Fruit fly (Drosophila melanogaster) whole organism, embryonic: ENCODE results near the gene CG10345.

Source experiments
- Asciz ChIP-seq: fragments of 200-800 bp; sonication (Bioruptor generic); optimal IDR thresholded peaks from 2 replicates; lab custom pipeline; 2017; ENCODE audit warnings: missing biosample characterization, mild to moderate bottlenecking, missing genetic modification characterization, missing genetic modification reagents
- CG10274 ChIP-seq: fragments of 200-800 bp; sonication (Bioruptor generic); optimal IDR thresholded peaks from 3 replicates; lab custom pipeline; 2017; ENCODE audit warnings: missing biosample characterization, mild to moderate bottlenecking, missing genetic modification characterization
- CG11696 ChIP-seq: fragments of 200-800 bp; sonication (Bioruptor generic); IDR thresholded peaks from 2 replicates; pipeline ENCODE4 v1.3.6; 2022; ENCODE audit warnings: missing biosample characterization, missing genetic modification characterization
- CG13287 ChIP-seq: fragments of 200-800 bp; sonication (Bioruptor generic); IDR thresholded peaks from 2 replicates; pipeline ENCODE4 v1.3.6; 2022; ENCODE audit warnings: missing biosample characterization, missing genetic modification characterization; ENCODE audit not compliant: partially characterized antibody
- CG13624 ChIP-seq: fragments of 200-800 bp; sonication (Bioruptor generic); optimal IDR thresholded peaks from 2 replicates; lab custom pipeline; 2016; ENCODE audit warnings: missing biosample characterization, missing genetic modification characterization
- CG14860 ChIP-seq: fragments of 200-800 bp; sonication (Bioruptor generic); IDR thresholded peaks from 3 replicates; pipeline ENCODE4 v1.3.6; 2022; ENCODE audit warnings: missing biosample characterization, missing genetic modification characterization; ENCODE audit not compliant: partially characterized antibody
- CG14965 ChIP-seq: fragments of 200-800 bp; sonication (Bioruptor generic); optimal IDR thresholded peaks from 2 replicates; lab custom pipeline; 2016; ENCODE audit warnings: missing biosample characterization, missing genetic modification characterization, borderline replicate concordance
- CG15601 ChIP-seq: fragments of 200-800 bp; sonication (Bioruptor generic); optimal IDR thresholded peaks from 3 replicates; lab custom pipeline; 2019; ENCODE audit warnings: missing biosample characterization, mild to moderate bottlenecking, missing genetic modification characterization, moderate library complexity
- CG1602 ChIP-seq: fragments of 200-800 bp; sonication (Bioruptor generic); optimal IDR thresholded peaks from 3 replicates; lab custom pipeline; 2016; ENCODE audit warnings: missing biosample characterization, missing genetic modification characterization
- CG1603 ChIP-seq: fragments of 200-800 bp; sonication (Bioruptor generic); optimal IDR thresholded peaks from 2 replicates; lab custom pipeline; 2019; ENCODE audit warnings: missing biosample characterization, mild to moderate bottlenecking, missing genetic modification characterization, moderate library complexity
- CG16779 ChIP-seq: fragments of 200-800 bp; sonication (Bioruptor generic); IDR thresholded peaks from 2 replicates; pipeline ENCODE4 v1.3.6; 2022; ENCODE audit warnings: missing biosample characterization, missing genetic modification characterization
- CG18011 ChIP-seq: fragments of 200-800 bp; sonication (Bioruptor generic); optimal IDR thresholded peaks from 2 replicates; lab custom pipeline; 2017; ENCODE audit warnings: missing biosample characterization, missing genetic modification characterization, mild to moderate bottlenecking, moderate library complexity, missing genotype
- CG18619 ChIP-seq: fragments of 200-800 bp; sonication (Bioruptor generic); optimal IDR thresholded peaks from 3 replicates; lab custom pipeline; 2017; ENCODE audit warnings: missing biosample characterization, mild to moderate bottlenecking, missing genetic modification characterization
- CG2712 ChIP-seq: fragments of 200-800 bp; optimal IDR thresholded peaks from 3 replicates; lab custom pipeline; 2019; ENCODE audit warnings: missing biosample characterization, mild to moderate bottlenecking, missing genetic modification characterization, moderate library complexity
- CG30431 ChIP-seq: fragments of 200-800 bp; sonication (Bioruptor generic); optimal IDR thresholded peaks from 2 replicates; lab custom pipeline; 2017; ENCODE audit warnings: missing biosample characterization, missing genetic modification characterization
- CG32772 ChIP-seq: fragments of 200-800 bp; sonication (Bioruptor generic); IDR thresholded peaks from 2 replicates; pipeline ENCODE4 v1.3.6; 2022; ENCODE audit warnings: missing biosample characterization, missing genetic modification characterization
- CG3847 ChIP-seq: fragments of 200-800 bp; sonication (Bioruptor generic); IDR thresholded peaks from 2 replicates; pipeline ENCODE4 v1.3.6; 2022; ENCODE audit warnings: missing biosample characterization, missing genetic modification characterization
- CG4707 ChIP-seq: fragments of 200-800 bp; sonication (Bioruptor generic); optimal IDR thresholded peaks from 2 replicates; lab custom pipeline; 2018; ENCODE audit warnings: missing biosample characterization, mild to moderate bottlenecking, missing genetic modification characterization, moderate library complexity
- CG6175 ChIP-seq: fragments of 200-800 bp; sonication (Bioruptor generic); IDR thresholded peaks from 3 replicates; pipeline ENCODE4 v1.3.6; 2022; ENCODE audit warnings: missing biosample characterization, missing genetic modification characterization
- CG6791 ChIP-seq: fragments of 200-800 bp; sonication (Bioruptor generic); IDR thresholded peaks from 3 replicates; pipeline ENCODE4 v1.3.6; 2022; ENCODE audit warnings: missing biosample characterization, missing genetic modification characterization; ENCODE audit not compliant: partially characterized antibody
- CG6854 ChIP-seq: fragments of 200-800 bp; sonication (Bioruptor generic); optimal IDR thresholded peaks from 3 replicates; lab custom pipeline; 2017; ENCODE audit warnings: missing biosample characterization, mild to moderate bottlenecking, missing genetic modification characterization
- CG7963 ChIP-seq: fragments of 200-800 bp; sonication (Bioruptor generic); IDR thresholded peaks from 3 replicates; pipeline ENCODE4 v1.3.6; 2022; ENCODE audit warnings: missing biosample characterization, missing genetic modification characterization; ENCODE audit not compliant: partially characterized antibody
- CG8089 ChIP-seq: fragments of 200-800 bp; sonication (Bioruptor generic); optimal IDR thresholded peaks from 3 replicates; lab custom pipeline; 2016; ENCODE audit warnings: missing biosample characterization, missing genetic modification characterization
- CG8765 ChIP-seq: fragments of 200-800 bp; sonication (Bioruptor generic); IDR thresholded peaks from 2 replicates; pipeline ENCODE4 v1.3.6; 2022; ENCODE audit warnings: missing biosample characterization, missing genetic modification characterization
- CG8924 ChIP-seq: fragments of 200-800 bp; optimal IDR thresholded peaks from 3 replicates; lab custom pipeline; 2019; ENCODE audit warnings: missing biosample characterization, mild to moderate bottlenecking, missing genetic modification characterization, moderate library complexity
- Dip2 ChIP-seq: fragments of 200-800 bp; sonication (Bioruptor generic); IDR thresholded peaks from 2 replicates; pipeline ENCODE4 v1.3.6; 2022; ENCODE audit warnings: missing biosample characterization, missing genetic modification characterization
- Dip3 ChIP-seq: fragments of 200-800 bp; sonication (Bioruptor generic); optimal IDR thresholded peaks from 3 replicates; lab custom pipeline; 2016; ENCODE audit warnings: missing biosample characterization, missing genetic modification characterization
- Doc3 ChIP-seq: fragments of 200-800 bp; sonication (Bioruptor generic); IDR thresholded peaks from 3 replicates; pipeline ENCODE4 v1.3.6; 2022; ENCODE audit warnings: missing biosample characterization, missing genetic modification characterization; ENCODE audit not compliant: partially characterized antibody
- Fer1 ChIP-seq: fragments of 200-800 bp; sonication (Bioruptor generic); optimal IDR thresholded peaks from 2 replicates; lab custom pipeline; 2017; ENCODE audit warnings: missing biosample characterization, mild to moderate bottlenecking, missing genetic modification characterization
- Mad ChIP-seq: fragments of 200-800 bp; sonication (Bioruptor generic); optimal IDR thresholded peaks from 2 replicates; lab custom pipeline; 2016; ENCODE audit warnings: missing biosample characterization, missing genetic modification characterization
- NC2α ChIP-seq: fragments of 200-800 bp; sonication (Bioruptor generic); optimal IDR thresholded peaks from 2 replicates; lab custom pipeline; 2016; ENCODE audit warnings: missing biosample characterization, missing genetic modification characterization
- PHDP ChIP-seq: fragments of 200-800 bp; sonication (Bioruptor generic); optimal IDR thresholded peaks from 3 replicates; lab custom pipeline; 2018; ENCODE audit warnings: missing biosample characterization, mild to moderate bottlenecking, missing genetic modification characterization, moderate library complexity
- Pdp1 ChIP-seq, 2 experiments: fragments of 200-800 bp; sonication (Bioruptor generic); optimal IDR thresholded peaks; 3 replicates each; lab custom pipeline; 2016; ENCODE audit warnings: missing biosample characterization in 2 of 2, missing genetic modification characterization in 2 of 2, mild to moderate bottlenecking in 1 of 2, moderate library complexity in 1 of 2
- Poxn ChIP-seq: fragments of 200-800 bp; sonication (Bioruptor generic); IDR thresholded peaks from 2 replicates; pipeline ENCODE4 v1.3.6; 2022; ENCODE audit warnings: missing biosample characterization, missing genetic modification characterization
- Ravus ChIP-seq: fragments of 200-800 bp; sonication (Bioruptor generic); IDR thresholded peaks from 2 replicates; pipeline ENCODE4 v1.3.6; 2022; ENCODE audit warnings: missing biosample characterization, missing genetic modification characterization
- bowl ChIP-seq: fragments of 200-800 bp; sonication (Bioruptor generic); IDR thresholded peaks from 2 replicates; pipeline ENCODE4 v1.3.6; 2022; ENCODE audit warnings: missing biosample characterization, missing genetic modification characterization
- crol ChIP-seq: fragments of 200-800 bp; sonication (Bioruptor generic); IDR thresholded peaks from 2 replicates; pipeline ENCODE4 v1.3.6; 2022; ENCODE audit warnings: missing biosample characterization, missing genetic modification characterization
- crp ChIP-seq, 2 experiments: fragments of 200-800 bp; sonication (Bioruptor generic); optimal IDR thresholded peaks; 2 replicates in 1 of 2; 3 replicates in 1 of 2; lab custom pipeline; 2017; ENCODE audit warnings: missing biosample characterization in 2 of 2, missing genetic modification characterization in 2 of 2, mild to moderate bottlenecking in 1 of 2, moderate library complexity in 1 of 2
- dimm ChIP-seq: fragments of 200-800 bp; sonication (Bioruptor generic); IDR thresholded peaks from 2 replicates; pipeline ENCODE4 v1.3.6; 2022; ENCODE audit warnings: missing biosample characterization, missing genetic modification characterization
- esg ChIP-seq: fragments of 200-800 bp; sonication (Bioruptor generic); conservative IDR thresholded peaks from 2 replicates; pipeline ENCODE4 v1.3.6; 2022; ENCODE audit warnings: missing biosample characterization, missing genetic modification characterization
- ftz-f1 ChIP-seq: fragments of 200-800 bp; sonication (Bioruptor generic); optimal IDR thresholded peaks from 2 replicates; lab custom pipeline; 2016; ENCODE audit warnings: missing biosample characterization, missing genetic modification characterization
- gsb-n ChIP-seq: fragments of 200-800 bp; sonication (Bioruptor generic); optimal IDR thresholded peaks from 3 replicates; lab custom pipeline; 2018; ENCODE audit warnings: missing biosample characterization, mild to moderate bottlenecking, missing genetic modification characterization
- hb ChIP-seq: fragments of 200-800 bp; sonication (Bioruptor generic); IDR thresholded peaks from 3 replicates; pipeline ENCODE4 v1.3.6; 2022; ENCODE audit warnings: missing biosample characterization, missing genetic modification characterization; ENCODE audit not compliant: partially characterized antibody
- hth ChIP-seq: fragments of >200 bp; optimal IDR thresholded peaks from 2 replicates; lab custom pipeline; 2017; ENCODE audit warnings: inconsistent platforms
- p53 ChIP-seq: fragments of 200-800 bp; sonication (Bioruptor generic); optimal IDR thresholded peaks from 2 replicates; lab custom pipeline; 2016; ENCODE audit warnings: missing biosample characterization, missing genetic modification characterization
- pros ChIP-seq: fragments of 200-800 bp; sonication (Bioruptor generic); optimal IDR thresholded peaks from 3 replicates; lab custom pipeline; 2019; ENCODE audit warnings: missing biosample characterization, mild to moderate bottlenecking, missing genetic modification characterization, moderate library complexity
- pzg ChIP-seq: fragments of 200-800 bp; sonication (Bioruptor generic); optimal IDR thresholded peaks from 3 replicates; lab custom pipeline; 2018; ENCODE audit warnings: missing biosample characterization, mild to moderate bottlenecking, missing genetic modification characterization, moderate library complexity
- rib ChIP-seq: fragments of 200-800 bp; sonication (Bioruptor generic); IDR thresholded peaks from 2 replicates; pipeline ENCODE4 v1.3.6; 2022; ENCODE audit warnings: missing biosample characterization, missing genetic modification characterization
- sima ChIP-seq: fragments of 200-800 bp; sonication (Bioruptor generic); optimal IDR thresholded peaks from 2 replicates; lab custom pipeline; 2016; ENCODE audit warnings: missing biosample characterization, missing genetic modification characterization
- ssp ChIP-seq: fragments of 200-800 bp; sonication (Bioruptor generic); IDR thresholded peaks from 2 replicates; pipeline ENCODE4 v1.3.6; 2022; ENCODE audit warnings: missing biosample characterization, missing genetic modification characterization
- tin ChIP-seq: fragments of 200-800 bp; sonication (Bioruptor generic); optimal IDR thresholded peaks from 3 replicates; lab custom pipeline; 2016; ENCODE audit warnings: missing biosample characterization, missing genetic modification characterization
- tx ChIP-seq: fragments of 200-800 bp; sonication (Bioruptor generic); optimal IDR thresholded peaks from 2 replicates; lab custom pipeline; 2016; ENCODE audit warnings: missing biosample characterization, missing genetic modification characterization

The CG10345 gene

DNA sequence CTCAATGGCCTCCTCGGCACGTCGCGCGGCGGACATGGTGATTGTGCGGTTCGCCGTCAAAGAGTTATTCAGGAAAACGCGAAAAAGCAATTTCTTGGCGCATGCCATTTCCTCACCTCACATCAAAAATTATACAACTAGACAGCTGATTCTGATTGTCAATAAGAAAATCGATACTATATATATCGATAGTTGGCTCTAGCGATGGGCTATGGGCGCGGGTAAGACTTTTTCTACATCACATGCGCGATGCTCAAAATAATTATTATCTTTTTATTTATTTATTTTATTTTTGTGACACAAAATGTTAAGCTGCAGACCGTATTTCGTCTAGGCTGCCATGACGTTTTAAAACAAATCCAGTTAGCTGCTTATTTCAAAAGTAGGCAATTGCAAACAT is 9.6 kb upstream of the CG10345 start, which contains the start of gene CG10340 (continued):
- TF ChIP-seq pros (no peak), Asciz (GFP tag; lab: Kevin White, UChicago) (no peak), hth (no peak), ssp (GFP tag; lab: Robert Waterston, UW) (no peak), CG13624 (no peak), CG1603 (tag; lab: Kevin White, UChicago) (no peak), NC2α (GFP tag; lab: Kevin White, UChicago) (no peak), CG10274 (GFP tag; lab: Kevin White, UChicago) (no peak), hb (GFP tag; lab: Robert Waterston, UW) (peak; percentile 65), tin (GFP tag; lab: Kevin White, UChicago) (peak; percentile 33), CG1602 (GFP tag; lab: Kevin White, UChicago) (no peak), Poxn (no peak), Doc3 (GFP tag; lab: Robert Waterston, UW) (peak; percentile 74), CG2712 (tag; lab: Kevin White, UChicago) (no peak), CG7963 (GFP tag; lab: Robert Waterston, UW) (peak; percentile 53; the same call in 1 of the 3 replicates), CG3847 (no peak), CG15601 (tag; lab: Kevin White, UChicago) (peak; percentile 33), CG18619 (GFP tag; lab: Kevin White, UChicago) (no peak), CG6854 (GFP tag; lab: Kevin White, UChicago) (no peak), crp (GFP tag; optimal IDR thresholded peaks at IDR 0.05; lab: Kevin White, UChicago) (peak; percentile 63 to 91), CG18011 (GFP tag; lab: Kevin White, UChicago) (no peak), Mad (no peak), CG6175 (no peak), gsb-n (tag; lab: Kevin White, UChicago) (no peak), crol (GFP tag; lab: Robert Waterston, UW) (no peak), CG11696 (no peak), Fer1 (GFP tag; lab: Kevin White, UChicago) (no peak), PHDP (tag; lab: Kevin White, UChicago) (no peak), CG30431 (GFP tag; lab: Kevin White, UChicago) (no peak), CG14860 (GFP tag; lab: Robert Waterston, UW) (peak; percentile 72), bowl (no peak), esg (GFP tag; lab: Robert Waterston, UW) (no peak), CG8765 (GFP tag; lab: Robert Waterston, UW) (no peak), CG14965 (no peak), Dip3 (GFP tag; lab: Kevin White, UChicago) (no peak), ftz-f1 (GFP tag; lab: Kevin White, UChicago) (no peak), CG13287 (GFP tag; lab: Robert Waterston, UW) (peak; percentile 87), CG4707 (GFP tag; lab: Kevin White, UChicago) (no peak), CG8924 (no peak), CG16779 (GFP tag; lab: Robert Waterston, UW) (no peak), Ravus (GFP tag; lab: Robert Waterston, UW) (no peak), CG32772 (GFP tag; lab: Robert Waterston, UW) (no peak), sima (GFP tag; lab: Kevin White, UChicago) (no peak), tx (GFP tag; lab: Kevin White, UChicago) (no peak), CG6791 (GFP tag; lab: Robert Waterston, UW) (peak; percentile 83), p53 (GFP tag; lab: Kevin White, UChicago) (no peak), Pdp1 (GFP tag; optimal IDR thresholded peaks at IDR 0.05; lab: Kevin White, UChicago) (peak in 1 of 2 experiments; percentile 99), rib (GFP tag; lab: Robert Waterston, UW) (no peak), pzg (GFP tag; lab: Kevin White, UChicago) (peak; percentile 59), dimm (GFP tag; lab: Robert Waterston, UW) (no peak), Dip2 (GFP tag; lab: Robert Waterston, UW) (no peak), CG8089 (GFP tag; lab: Kevin White, UChicago) (no peak)
